Fruit fly (Drosophila melanogaster) whole organism, embryonic: ENCODE measurements around the gene Gmap.

Experiments
- Awh ChIP-seq: fragments of 200-800 bp; sonication (Bioruptor generic); IDR thresholded peaks from 2 replicates; pipeline ENCODE4, ENCODE4 v1.3.6; 2022; ENCODE audit warnings: missing biosample characterization, missing genetic modification characterization
- C15 ChIP-seq: fragments of 200-800 bp; sonication (Bioruptor generic); IDR thresholded peaks from 3 replicates; pipeline ENCODE4 v1.3.6; 2022; ENCODE audit warnings: missing biosample characterization, missing genetic modification characterization
- CG10274 ChIP-seq: fragments of 200-800 bp; sonication (Bioruptor generic); optimal IDR thresholded peaks from 3 replicates; lab custom pipeline; 2017; ENCODE audit warnings: missing biosample characterization, mild to moderate bottlenecking, missing genetic modification characterization
- CG12769 ChIP-seq: fragments of 200-800 bp; sonication (Bioruptor generic); optimal IDR thresholded peaks from 2 replicates; lab custom pipeline; 2019; ENCODE audit warnings: missing biosample characterization, mild to moderate bottlenecking, missing genetic modification characterization, moderate library complexity
- CG12942 ChIP-seq: fragments of 200-800 bp; sonication (Bioruptor generic); optimal IDR thresholded peaks from 3 replicates; lab custom pipeline; 2016; ENCODE audit warnings: missing biosample characterization, missing genetic modification characterization
- CG13296 ChIP-seq: fragments of 200-800 bp; sonication (Bioruptor generic); optimal IDR thresholded peaks from 3 replicates; lab custom pipeline; 2018; ENCODE audit warnings: missing biosample characterization, mild to moderate bottlenecking, missing genetic modification characterization
- CG15696 ChIP-seq: fragments of 200-800 bp; sonication (Bioruptor generic); optimal IDR thresholded peaks from 2 replicates; lab custom pipeline; 2019; ENCODE audit warnings: missing biosample characterization, mild to moderate bottlenecking, missing genetic modification characterization, moderate library complexity
- CG17359 ChIP-seq: fragments of 200-800 bp; sonication (Bioruptor generic); optimal IDR thresholded peaks from 3 replicates; lab custom pipeline; 2018; ENCODE audit warnings: missing biosample characterization, mild to moderate bottlenecking, missing genetic modification characterization, moderate library complexity
- CG17385 ChIP-seq: fragments of 200-800 bp; sonication (Bioruptor generic); optimal IDR thresholded peaks from 3 replicates; lab custom pipeline; 2018; ENCODE audit warnings: missing biosample characterization, mild to moderate bottlenecking, missing genetic modification characterization
- CG18262 ChIP-seq: fragments of 200-800 bp; optimal IDR thresholded peaks from 3 replicates; lab custom pipeline; 2019; ENCODE audit warnings: missing biosample characterization, mild to moderate bottlenecking, missing genetic modification characterization, moderate library complexity
- CG18764 ChIP-seq: fragments of 200-800 bp; sonication (Bioruptor generic); optimal IDR thresholded peaks from 3 replicates; lab custom pipeline; 2016; ENCODE audit warnings: missing biosample characterization, missing genetic modification characterization
- CG2712 ChIP-seq: fragments of 200-800 bp; optimal IDR thresholded peaks from 3 replicates; lab custom pipeline; 2019; ENCODE audit warnings: missing biosample characterization, mild to moderate bottlenecking, missing genetic modification characterization, moderate library complexity
- CG31441 ChIP-seq: fragments of 200-800 bp; sonication (Bioruptor generic); IDR thresholded peaks from 2 replicates; pipeline ENCODE4 v1.3.6; 2022; ENCODE audit warnings: missing biosample characterization, missing genetic modification characterization
- CG34224 ChIP-seq: fragments of 200-800 bp; sonication (Bioruptor generic); IDR thresholded peaks from 3 replicates; pipeline ENCODE4 v1.3.6; 2022; ENCODE audit warnings: missing biosample characterization, missing genetic modification characterization; ENCODE audit not compliant: partially characterized antibody
- CG6654 ChIP-seq: fragments of 200-800 bp; sonication (Bioruptor generic); optimal IDR thresholded peaks from 2 replicates; lab custom pipeline; 2017; ENCODE audit warnings: missing biosample characterization, mild to moderate bottlenecking, missing genetic modification characterization
- CG7372 ChIP-seq: fragments of 200-800 bp; sonication (Bioruptor generic); IDR thresholded peaks from 2 replicates; pipeline ENCODE4 v1.3.6; 2022; ENCODE audit warnings: missing biosample characterization, missing genetic modification characterization
- CG8281 ChIP-seq: fragments of 200-800 bp; sonication (Bioruptor generic); optimal IDR thresholded peaks from 2 replicates; lab custom pipeline; 2018; ENCODE audit warnings: missing biosample characterization, mild to moderate bottlenecking, missing genetic modification characterization, moderate library complexity
- Dad ChIP-seq: fragments of 200-800 bp; sonication (Bioruptor generic); optimal IDR thresholded peaks from 3 replicates; lab custom pipeline; 2016; ENCODE audit warnings: missing biosample characterization, missing genetic modification characterization
- Dek ChIP-seq: fragments of 200-800 bp; sonication (Bioruptor generic); optimal IDR thresholded peaks from 3 replicates; lab custom pipeline; 2019; ENCODE audit warnings: missing biosample characterization, mild to moderate bottlenecking, missing genetic modification characterization, moderate library complexity
- Drgx ChIP-seq: fragments of 200-800 bp; sonication (Bioruptor generic); IDR thresholded peaks from 2 replicates; pipeline ENCODE4 v1.3.6; 2022; ENCODE audit warnings: missing biosample characterization, missing genetic modification characterization
- E2f1 ChIP-seq: fragments of 200-800 bp; sonication (Bioruptor generic); IDR thresholded peaks from 2 replicates; pipeline ENCODE4 v1.3.6; 2022; ENCODE audit warnings: missing biosample characterization, missing genetic modification characterization
- Eip74EF ChIP-seq, 2 experiments: fragments of 200-800 bp in 1 of 2; fragments of >200 bp in 1 of 2; sonication (Bioruptor generic) in 1 of 2; optimal IDR thresholded peaks; 2 replicates each; lab custom pipeline; 2017 to 2019; ENCODE audit warnings: missing biosample characterization in 2 of 2, missing genetic modification characterization in 2 of 2, mild to moderate bottlenecking in 1 of 2, moderate library complexity in 1 of 2
- Fer3 ChIP-seq: fragments of 200-800 bp; sonication (Bioruptor generic); optimal IDR thresholded peaks from 2 replicates; lab custom pipeline; 2018; ENCODE audit warnings: missing biosample characterization, mild to moderate bottlenecking, missing genetic modification characterization, moderate library complexity
- Jarid2 ChIP-seq: fragments of 200-800 bp; sonication (Bioruptor generic); optimal IDR thresholded peaks from 3 replicates; lab custom pipeline; 2017; ENCODE audit warnings: mild to moderate bottlenecking, missing biosample characterization, missing genetic modification reagents, missing genetic modification characterization
- Med ChIP-seq: fragments of 200-800 bp; sonication (Bioruptor generic); peaks from one replicate; lab custom pipeline; 2016; ENCODE audit warnings: missing biosample characterization, missing genetic modification characterization, mild to moderate bottlenecking, inconsistent platforms, moderate library complexity
- Rfx ChIP-seq: fragments of 200-800 bp; sonication (Bioruptor generic); IDR thresholded peaks from 2 replicates; pipeline ENCODE4 v1.3.6; 2022; ENCODE audit warnings: missing biosample characterization, missing genetic modification characterization
- Side ChIP-seq: fragments of 200-800 bp; sonication (Bioruptor generic); optimal IDR thresholded peaks from 2 replicates; lab custom pipeline; 2016; ENCODE audit warnings: missing biosample characterization, missing genetic modification characterization
- TFAM ChIP-seq: fragments of 200-800 bp; sonication (Bioruptor generic); optimal IDR thresholded peaks from 2 replicates; lab custom pipeline; 2017; ENCODE audit warnings: missing biosample characterization, missing genetic modification characterization, inconsistent platforms
- bsh ChIP-seq, 2 experiments: fragments of 200-800 bp; sonication (Bioruptor generic); optimal IDR thresholded peaks; 2 replicates each; lab custom pipeline; 2017 to 2018; ENCODE audit warnings: mild to moderate bottlenecking in 2 of 2, missing biosample characterization in 2 of 2, missing genetic modification characterization in 2 of 2, moderate library complexity in 1 of 2
- caup ChIP-seq: fragments of 200-800 bp; sonication (Bioruptor generic); optimal IDR thresholded peaks from 3 replicates; lab custom pipeline; 2017; ENCODE audit warnings: missing biosample characterization, mild to moderate bottlenecking, missing genetic modification characterization, moderate library complexity; ENCODE audit not compliant: severe bottlenecking
- cg ChIP-seq: fragments of 200-800 bp; sonication (Bioruptor generic); optimal IDR thresholded peaks from 3 replicates; lab custom pipeline; 2019; ENCODE audit warnings: missing biosample characterization, mild to moderate bottlenecking, missing genetic modification characterization, moderate library complexity
- chm ChIP-seq: fragments of 200-800 bp; sonication (Bioruptor generic); IDR thresholded peaks from 2 replicates; pipeline ENCODE4 v1.3.6; 2022; ENCODE audit warnings: missing biosample characterization, missing genetic modification characterization
- dan ChIP-seq: fragments of 200-800 bp; sonication (Bioruptor generic); IDR thresholded peaks from 2 replicates; pipeline ENCODE4 v1.3.6; 2022; ENCODE audit warnings: missing biosample characterization, missing genetic modification characterization
- danr ChIP-seq: fragments of 200-800 bp; sonication (Bioruptor generic); IDR thresholded peaks from 2 replicates; pipeline ENCODE4 v1.3.6; 2022; ENCODE audit warnings: missing biosample characterization, missing genetic modification characterization
- dati ChIP-seq: fragments of 200-800 bp; sonication (Bioruptor generic); IDR thresholded peaks from 2 replicates; pipeline ENCODE4 v1.3.6; 2022; ENCODE audit warnings: missing biosample characterization, missing genetic modification characterization
- gsb-n ChIP-seq: fragments of 200-800 bp; sonication (Bioruptor generic); optimal IDR thresholded peaks from 3 replicates; lab custom pipeline; 2018; ENCODE audit warnings: missing biosample characterization, mild to moderate bottlenecking, missing genetic modification characterization
- p53 ChIP-seq: fragments of 200-800 bp; sonication (Bioruptor generic); optimal IDR thresholded peaks from 2 replicates; lab custom pipeline; 2016; ENCODE audit warnings: missing biosample characterization, missing genetic modification characterization
- pfk ChIP-seq: fragments of 200-800 bp; sonication (Bioruptor generic); optimal IDR thresholded peaks from 2 replicates; lab custom pipeline; 2018; ENCODE audit warnings: missing biosample characterization, mild to moderate bottlenecking, missing genetic modification characterization, moderate library complexity
- sd ChIP-seq: fragments of 200-800 bp; sonication (Bioruptor generic); optimal IDR thresholded peaks from 3 replicates; lab custom pipeline; 2018; ENCODE audit warnings: missing biosample characterization, mild to moderate bottlenecking, missing genetic modification characterization, moderate library complexity
- sens ChIP-seq: fragments of 200-800 bp; sonication (Bioruptor generic); peaks from one replicate; lab custom pipeline; 2016; ENCODE audit warnings: missing biosample characterization, missing genetic modification characterization
- sens-2 ChIP-seq: fragments of 200-800 bp; sonication (Bioruptor generic); IDR thresholded peaks from 2 replicates; pipeline ENCODE4 v1.3.6; 2022; ENCODE audit warnings: missing biosample characterization, missing genetic modification characterization
- sug ChIP-seq: fragments of 200-800 bp; optimal IDR thresholded peaks from 2 replicates; lab custom pipeline; 2019; ENCODE audit warnings: missing biosample characterization, mild to moderate bottlenecking, missing genetic modification characterization, moderate library complexity
- tio ChIP-seq: fragments of 200-800 bp; sonication (Bioruptor generic); optimal IDR thresholded peaks from 2 replicates; lab custom pipeline; 2017; ENCODE audit warnings: missing biosample characterization, missing genetic modification characterization, inconsistent platforms
- vfl ChIP-seq: fragments of 200-800 bp; sonication (Bioruptor generic); optimal IDR thresholded peaks from 2 replicates; lab custom pipeline; 2016; ENCODE audit warnings: missing biosample characterization, missing genetic modification characterization
- vnd ChIP-seq: fragments of 200-800 bp; sonication (Bioruptor generic); IDR thresholded peaks from 3 replicates; pipeline ENCODE4 v1.3.6; 2022; ENCODE audit warnings: missing biosample characterization, missing genetic modification characterization; ENCODE audit not compliant: partially characterized antibody
- wor ChIP-seq: fragments of 200-800 bp; sonication (Bioruptor generic); IDR thresholded peaks from 2 replicates; pipeline ENCODE4 v1.3.6; 2022; ENCODE audit warnings: missing biosample characterization, missing genetic modification characterization

Gene Gmap

dm6 chrX:15539856-15540488 is 53.2 kb downstream of the Gmap start (continued):
- TF ChIP-seq sens-2 (GFP tag; lab: Robert Waterston, UW), result no peak
- no peak for TF ChIP-seq Dad (GFP tag; lab: Kevin White, UChicago)
- no peak for TF ChIP-seq CG6654 (GFP tag; lab: Kevin White, UChicago)
- no peak for TF ChIP-seq C15
- TF ChIP-seq chm (GFP tag; lab: Robert Waterston, UW), result no peak
- peak in 1 of 2 experiments; percentile 33 for TF ChIP-seq bsh (GFP tag; optimal IDR thresholded peaks at IDR 0.05; lab: Kevin White, UChicago)
- TF ChIP-seq CG31441 (GFP tag; lab: Robert Waterston, UW), result peak; percentile 37; the same call in 1 of the 2 replicates
- peak; percentile 38 for TF ChIP-seq CG8281 (tag; lab: Kevin White, UChicago)
- TF ChIP-seq gsb-n (tag; lab: Kevin White, UChicago), result no peak
- TF ChIP-seq Jarid2, result no peak
- TF ChIP-seq caup (GFP tag; lab: Kevin White, UChicago), result no peak
- TF ChIP-seq TFAM (GFP tag; lab: Kevin White, UChicago), result no peak
- TF ChIP-seq CG12942 (GFP tag; lab: Kevin White, UChicago), result no peak
- TF ChIP-seq danr (GFP tag; lab: Robert Waterston, UW), result no peak
- peak; percentile 7 for TF ChIP-seq CG18262 (tag; lab: Kevin White, UChicago)

dm6 chrX:15543479-15544044 is 56.8 kb downstream of the Gmap start:
- TF ChIP-seq CG2712 (tag; lab: Kevin White, UChicago) (no peak), p53 (GFP tag; lab: Kevin White, UChicago) (no peak), CG17359 (tag; lab: Kevin White, UChicago) (no peak), Rfx (GFP tag; lab: Robert Waterston, UW) (no peak), CG7372 (GFP tag; lab: Robert Waterston, UW) (no peak), sens (GFP tag; lab: Kevin White, UChicago) (peak; percentile 19), CG15696 (tag; lab: Kevin White, UChicago) (no peak), vnd (GFP tag; lab: Robert Waterston, UW) (no peak), CG13296 (no peak), Fer3 (no peak), sug (tag; lab: Kevin White, UChicago) (no peak), wor (GFP tag; lab: Robert Waterston, UW) (no peak), Drgx (GFP tag; lab: Robert Waterston, UW) (peak; percentile 73), pfk (GFP tag; lab: Kevin White, UChicago) (no peak), CG17385 (GFP tag; lab: Kevin White, UChicago) (no peak), tio (no peak)

DNA sequence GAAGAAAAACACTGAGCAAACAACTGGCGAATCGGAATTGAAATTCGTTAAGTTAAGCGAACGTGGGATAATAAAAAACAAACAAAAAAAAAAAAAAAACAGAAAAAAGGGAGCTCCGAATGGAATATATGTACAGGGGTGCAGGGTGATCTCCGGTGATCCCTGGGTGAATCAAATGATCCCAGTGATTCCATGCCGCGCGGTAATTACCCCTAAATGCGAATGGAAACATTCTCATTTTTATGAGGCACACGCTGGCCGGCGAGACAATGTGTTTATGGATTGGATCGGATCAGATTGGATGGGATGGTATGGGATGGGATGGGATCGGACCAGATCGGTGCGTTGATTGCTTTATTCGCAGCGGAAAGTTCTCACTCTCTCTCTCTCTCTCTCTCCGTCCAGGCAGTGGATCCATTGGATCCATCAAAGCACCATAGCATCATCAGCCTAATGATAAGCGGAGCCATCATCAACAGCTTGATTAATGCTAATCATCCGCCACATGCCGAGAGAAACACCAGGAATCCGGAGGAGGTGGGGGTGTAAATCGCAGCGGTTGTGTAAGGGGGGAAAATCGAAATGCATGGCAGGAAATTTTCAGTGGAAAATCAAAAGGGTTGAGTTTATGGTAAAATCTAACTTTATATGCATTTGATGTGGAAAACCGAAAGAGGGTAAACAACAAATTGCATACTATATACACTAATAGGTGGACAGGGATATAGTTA is 58.9 kb downstream of the Gmap start:
- no peak for TF ChIP-seq CG34224
- no peak for TF ChIP-seq chm (GFP tag; lab: Robert Waterston, UW)
- TF ChIP-seq sd (tag; lab: Kevin White, UChicago), result peak; percentile 15
- TF ChIP-seq E2f1 (GFP tag; lab: Robert Waterston, UW), result no peak
- TF ChIP-seq CG12769 (tag; lab: Kevin White, UChicago), result peak; percentile 37
- no peak for TF ChIP-seq dan (GFP tag; lab: Robert Waterston, UW)
- no peak for TF ChIP-seq dati
- TF ChIP-seq CG10274 (GFP tag; lab: Kevin White, UChicago), result no peak
- TF ChIP-seq Eip74EF (GFP tag; optimal IDR thresholded peaks at IDR 0.05; lab: Kevin White, UChicago), result no peak
- peak; percentile 12; the same call in 1 of the 2 replicates for TF ChIP-seq Awh (GFP tag; lab: Robert Waterston, UW)
- no peak for TF ChIP-seq Dek (tag; lab: Kevin White, UChicago)
- no peak for TF ChIP-seq cg
- no peak for TF ChIP-seq vfl (GFP tag; lab: Kevin White, UChicago)
- no peak for TF ChIP-seq Side (GFP tag; lab: Kevin White, UChicago)
- no peak for TF ChIP-seq CG18764 (GFP tag; lab: Kevin White, UChicago)
- peak; percentile 2 for TF ChIP-seq Med
